Worm (Caenorhabditis elegans) whole organism, L4 larva: ENCODE data around the gene F41C3.8.

ENCODE experiments used
- daf-12 ChIP-seq: fragments of 150-350 bp; optimal IDR thresholded peaks from 2 replicates; lab custom pipeline; 2014; ENCODE audit warnings: missing biosample characterization, missing genetic modification reagents, missing genetic modification characterization
- lin-29 ChIP-seq: fragments of 200-800 bp; sonication (Bioruptor generic); IDR thresholded peaks from 2 replicates; pipeline ENCODE4 v1.3.6; 2022; ENCODE audit warnings: missing genetic modification reagents, missing genetic modification characterization, missing compliant biosample characterization
- nhr-11 ChIP-seq: fragments of 150-350 bp; optimal IDR thresholded peaks from 2 replicates; lab custom pipeline; 2014; ENCODE audit warnings: missing biosample characterization, missing genetic modification characterization
- nhr-42 ChIP-seq: fragments of 200-800 bp; sonication (Bioruptor generic); IDR thresholded peaks from 2 replicates; pipeline ENCODE4 v1.3.6; 2022; ENCODE audit warnings: missing genetic modification characterization, missing compliant biosample characterization
- snpc-4 ChIP-seq: fragments of 150-350 bp; optimal IDR thresholded peaks from 2 replicates; lab custom pipeline; 2014; ENCODE audit warnings: missing biosample characterization, missing genetic modification characterization
- unc-130 ChIP-seq: sonication (generic microtip); optimal IDR thresholded peaks from 2 replicates; lab custom pipeline; 2016; ENCODE audit warnings: missing genetic modification reagents, missing genetic modification characterization, missing compliant biosample characterization

ce11 chrII:4747063-4747462 is 31.2 kb downstream of the F41C3.8 start:
- no peak for TF ChIP-seq nhr-42 (GFP tag; lab: Robert Waterston, UW)
- no peak for TF ChIP-seq snpc-4 (tag; lab: Kevin White, UChicago)
- no peak for TF ChIP-seq unc-130
- no peak for TF ChIP-seq daf-12 (tag; lab: Kevin White, UChicago)
- no peak for TF ChIP-seq nhr-11 (tag; lab: Kevin White, UChicago)
- TF ChIP-seq lin-29 (GFP tag; lab: Robert Waterston, UW) = no peak
